Worm (Caenorhabditis elegans) whole organism, early embryonic: Measurements from ENCODE around the gene C17E7.13.

Experiments used
- B0310.2 ChIP-seq: sonication (generic microtip); optimal IDR thresholded peaks from 2 replicates; lab custom pipeline; 2016; ENCODE audit warnings: mild to moderate bottlenecking, missing genetic modification characterization, missing compliant biosample characterization
- F13C5.2 ChIP-seq: sonication (generic microtip); optimal IDR thresholded peaks from 2 replicates; lab custom pipeline; 2017; ENCODE audit warnings: mild to moderate bottlenecking, missing genetic modification characterization, inconsistent platforms, missing compliant biosample characterization
- ama-1 ChIP-seq: fragments of 150-350 bp; optimal IDR thresholded peaks from 2 replicates; lab custom pipeline; 2014
- ceh-36 ChIP-seq: sonication (generic microtip); optimal IDR thresholded peaks from 2 replicates; lab custom pipeline; 2016; ENCODE audit warnings: missing genetic modification characterization, inconsistent platforms, missing compliant biosample characterization
- hmg-4 ChIP-seq: fragments of 200-800 bp; sonication (Bioruptor generic); optimal IDR thresholded peaks from 2 replicates; lab custom pipeline; 2018; ENCODE audit warnings: mild to moderate bottlenecking, missing genetic modification characterization, missing compliant biosample characterization
- pes-1 ChIP-seq: fragments of 200-800 bp; sonication (Bioruptor generic); IDR thresholded peaks from 2 replicates; pipeline ENCODE4 v1.3.6; 2022; ENCODE audit warnings: missing genetic modification reagents, missing genetic modification characterization, missing compliant biosample characterization
- sea-1 ChIP-seq: fragments of 200-800 bp; sonication (Bioruptor generic); conservative IDR thresholded peaks from 2 replicates; pipeline ENCODE4 v1.3.6; 2022; ENCODE audit warnings: missing genetic modification characterization, missing compliant biosample characterization
- tbx-11 ChIP-seq: fragments of 200-800 bp; sonication (Bioruptor generic); IDR thresholded peaks from 2 replicates; pipeline ENCODE4 v1.3.6; 2022; ENCODE audit warnings: missing genetic modification characterization, missing compliant biosample characterization

DNA sequence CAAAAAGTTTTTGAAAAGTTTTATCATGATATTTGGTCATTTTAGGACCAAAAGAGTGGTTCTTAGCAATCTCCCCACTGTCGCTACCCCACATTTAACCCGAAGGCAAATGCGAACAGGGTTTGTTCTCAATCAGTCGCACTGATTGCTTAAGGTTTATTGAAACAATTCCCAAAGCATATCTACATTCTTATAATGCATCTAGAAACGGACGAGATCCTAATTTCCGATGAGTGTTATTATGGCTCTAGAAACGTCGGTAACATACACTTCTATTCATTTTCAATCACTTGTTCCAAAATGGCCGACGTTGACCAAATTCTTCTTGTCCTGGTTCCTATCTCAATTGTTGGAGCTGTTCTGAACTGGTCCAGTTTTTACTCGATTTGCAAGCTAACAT, 32.5 kb upstream of the C17E7.13 start, which contains the start of gene srx-65:
- no peak for TF ChIP-seq tbx-11
- no peak for TF ChIP-seq ceh-36 (tag; lab: Kevin White, UChicago)
- no peak for TF ChIP-seq B0310.2 (tag; lab: Kevin White, UChicago)
- no peak for TF ChIP-seq hmg-4 (GFP tag; lab: Kevin White, UChicago)
- no peak for TF ChIP-seq pes-1 (GFP tag; lab: Robert Waterston, UW)
- no peak for TF ChIP-seq ama-1 (lab: Kevin White, UChicago)
- TF ChIP-seq sea-1: no peak
- no peak for TF ChIP-seq F13C5.2
